Worm (Caenorhabditis elegans) whole organism, young adult: ENCODE data around the gene C53A3.1.
A peak's percentile ranks its signal among the peaks of the same experiment; 100 is the strongest.

Experiments used
- B0261.1 ChIP-seq: sonication (generic microtip); optimal IDR thresholded peaks from 2 replicates; lab custom pipeline; 2016; ENCODE audit warnings: mild to moderate bottlenecking, missing genetic modification characterization, moderate library complexity, missing compliant biosample characterization
- C06A6.2 ChIP-seq: fragments of 200-800 bp; sonication (Bioruptor generic); conservative IDR thresholded peaks from 2 replicates; pipeline ENCODE4 v1.3.6; 2022; ENCODE audit warnings: missing genetic modification characterization, missing compliant biosample characterization
- F22D6.2 ChIP-seq: sonication (generic microtip); optimal IDR thresholded peaks from 2 replicates; lab custom pipeline; 2016; ENCODE audit warnings: mild to moderate bottlenecking, missing genetic modification characterization, missing compliant biosample characterization
- K12H6.12 ChIP-seq: fragments of 200-800 bp; sonication (Bioruptor generic); optimal IDR thresholded peaks from 2 replicates; lab custom pipeline; 2018; ENCODE audit warnings: mild to moderate bottlenecking, missing genetic modification characterization, missing compliant biosample characterization
- T26A5.8 ChIP-seq: sonication (generic microtip); optimal IDR thresholded peaks from 2 replicates; lab custom pipeline; 2016; ENCODE audit warnings: missing genetic modification characterization, missing compliant biosample characterization
- Y53F4B.3 ChIP-seq: fragments of 200-800 bp; sonication (Bioruptor generic); IDR thresholded peaks from 2 replicates; pipeline ENCODE4 v1.3.6; 2022; ENCODE audit warnings: missing genetic modification reagents, missing genetic modification characterization, missing compliant biosample characterization
- Y67H2A.10 ChIP-seq: fragments of 200-800 bp; sonication (Bioruptor generic); conservative IDR thresholded peaks from 2 replicates; pipeline ENCODE4 v1.3.6; 2022; ENCODE audit warnings: missing genetic modification reagents, missing genetic modification characterization, missing compliant biosample characterization
- atf-7 ChIP-seq: sonication (generic microtip); optimal IDR thresholded peaks from 2 replicates; lab custom pipeline; 2017; ENCODE audit warnings: mild to moderate bottlenecking, missing genetic modification characterization, missing compliant biosample characterization
- cebp-1 ChIP-seq, 2 experiments: fragments of 200-800 bp in 1 of 2; sonication (Bioruptor generic) in 1 of 2; sonication (generic microtip) in 1 of 2; IDR thresholded peaks in 1 of 2; optimal IDR thresholded peaks in 1 of 2; 2 replicates each; pipeline versions ENCODE4 v1.3.6 to Lab custom; 2017 to 2022; ENCODE audit warnings: missing compliant biosample characterization in 2 of 2, missing genetic modification characterization in 2 of 2, mild to moderate bottlenecking in 1 of 2, missing genetic modification reagents in 1 of 2, moderate library complexity in 1 of 2
- ceh-79 ChIP-seq: sonication (generic microtip); optimal IDR thresholded peaks from 2 replicates; lab custom pipeline; 2017; ENCODE audit warnings: mild to moderate bottlenecking, missing genetic modification characterization, missing compliant biosample characterization
- chd-7 ChIP-seq: sonication (generic microtip); optimal IDR thresholded peaks from 2 replicates; lab custom pipeline; 2016; ENCODE audit warnings: mild to moderate bottlenecking, missing genetic modification characterization, moderate library complexity, missing compliant biosample characterization
- die-1 ChIP-seq: sonication (generic microtip); optimal IDR thresholded peaks from 2 replicates; lab custom pipeline; 2016; ENCODE audit warnings: missing genotype, mild to moderate bottlenecking, missing genetic modification characterization, missing compliant biosample characterization
- efl-1 ChIP-seq: fragments of 150-350 bp; optimal IDR thresholded peaks from 2 replicates; lab custom pipeline; 2014; ENCODE audit warnings: missing biosample characterization, missing genetic modification reagents, missing genetic modification characterization
- egrh-3 ChIP-seq: fragments of 200-800 bp; sonication (Bioruptor generic); IDR thresholded peaks from 2 replicates; pipeline ENCODE4 v1.3.6; 2022; ENCODE audit warnings: missing genetic modification reagents, missing genetic modification characterization, missing compliant biosample characterization
- hlh-26 ChIP-seq: fragments of 200-800 bp; sonication (Bioruptor generic); conservative IDR thresholded peaks from 2 replicates; pipeline ENCODE4 v1.3.6; 2022; ENCODE audit warnings: missing genetic modification reagents, missing genetic modification characterization, missing compliant biosample characterization
- let-607 ChIP-seq, 2 experiments: fragments of 200-800 bp in 1 of 2; sonication (Bioruptor generic) in 1 of 2; sonication (generic microtip) in 1 of 2; optimal IDR thresholded peaks; 2 replicates each; lab custom pipeline; 2016 to 2018; ENCODE audit warnings: mild to moderate bottlenecking in 2 of 2, missing compliant biosample characterization in 2 of 2, missing genetic modification characterization in 2 of 2, moderate library complexity in 2 of 2, missing genotype in 1 of 2
- lin-40 ChIP-seq: sonication (generic microtip); optimal IDR thresholded peaks from 2 replicates; lab custom pipeline; 2016; ENCODE audit warnings: missing genetic modification characterization, mild to moderate bottlenecking, missing compliant biosample characterization, missing genotype, missing genetic modification reagents
- lsy-27 ChIP-seq: sonication (generic microtip); optimal IDR thresholded peaks from 2 replicates; lab custom pipeline; 2017; ENCODE audit warnings: missing genetic modification characterization, mild to moderate bottlenecking, missing compliant biosample characterization, antibody characterized with exemption, missing genotype, borderline replicate concordance; ENCODE audit not compliant: insufficient read depth
- madf-3 ChIP-seq: fragments of 200-800 bp; sonication (Bioruptor generic); IDR thresholded peaks from 2 replicates; pipeline ENCODE4 v1.3.6; 2022; ENCODE audit warnings: missing genetic modification reagents, missing genetic modification characterization, missing compliant biosample characterization
- mcd-1 ChIP-seq: fragments of 200-800 bp; sonication (Bioruptor generic); IDR thresholded peaks from 2 replicates; pipeline ENCODE4 v1.3.6; 2022; ENCODE audit warnings: missing genetic modification reagents, missing genetic modification characterization, missing compliant biosample characterization
- nfyb-1 ChIP-seq: fragments of 200-800 bp; sonication (Bioruptor generic); IDR thresholded peaks from 2 replicates; pipeline ENCODE4 v1.3.6; 2022; ENCODE audit warnings: missing genetic modification reagents, missing genetic modification characterization, missing compliant biosample characterization
- nhr-80 ChIP-seq: sonication (generic microtip); optimal IDR thresholded peaks from 2 replicates; lab custom pipeline; 2016; ENCODE audit warnings: missing genetic modification characterization, missing compliant biosample characterization
- pha-4 ChIP-seq: fragments of 150-350 bp; sonication (generic microtip); optimal IDR thresholded peaks from 2 replicates; lab custom pipeline; 2014; ENCODE audit warnings: missing biosample characterization, missing genetic modification reagents, missing genetic modification characterization
- rpc-1 ChIP-seq, 2 experiments: fragments of 150-350 bp in 1 of 2; sonication (generic microtip) in 1 of 2; optimal IDR thresholded peaks; 2 replicates each; lab custom pipeline; 2014 to 2018; ENCODE audit warnings: missing biosample characterization in 1 of 2, missing genetic modification characterization in 1 of 2, missing genetic modification reagents in 1 of 2, missing genotype in 1 of 2
- snpc-4 ChIP-seq, 5 experiments: fragments of 150-350 bp in 1 of 5; sonication (generic microtip) in 4 of 5; optimal IDR thresholded peaks; 2 replicates each; lab custom pipeline; 2014 to 2018; ENCODE audit warnings: missing genetic modification characterization in 5 of 5, missing biosample characterization in 3 of 5, antibody characterized with exemption in 2 of 5, mild to moderate bottlenecking in 2 of 5, missing compliant biosample characterization in 2 of 5, missing genotype in 2 of 5, moderate library complexity in 2 of 5, missing genetic modification reagents in 1 of 5
- somi-1 ChIP-seq: fragments of 200-800 bp; sonication (Bioruptor generic); optimal IDR thresholded peaks from 2 replicates; lab custom pipeline; 2018; ENCODE audit warnings: mild to moderate bottlenecking, missing genetic modification characterization, missing compliant biosample characterization
- tbp1 ChIP-seq: fragments of 200-800 bp; sonication (Bioruptor generic); optimal IDR thresholded peaks from 2 replicates; lab custom pipeline; 2018; ENCODE audit warnings: mild to moderate bottlenecking, missing genetic modification characterization, missing compliant biosample characterization
- tlf-1 ChIP-seq: fragments of 200-800 bp; sonication (Bioruptor generic); optimal IDR thresholded peaks from 2 replicates; lab custom pipeline; 2018; ENCODE audit warnings: mild to moderate bottlenecking, missing genetic modification characterization, missing compliant biosample characterization
- unc-130 ChIP-seq: sonication (generic microtip); optimal IDR thresholded peaks from 2 replicates; lab custom pipeline; 2016; ENCODE audit warnings: missing genetic modification reagents, missing genetic modification characterization, missing compliant biosample characterization
- unc-62 ChIP-seq: fragments of 150-350 bp; optimal IDR thresholded peaks from 2 replicates; lab custom pipeline; 2014; ENCODE audit warnings: missing biosample characterization, missing genetic modification reagents, missing genetic modification characterization
- zim-3 ChIP-seq: sonication (generic microtip); optimal IDR thresholded peaks from 2 replicates; lab custom pipeline; 2017; ENCODE audit warnings: mild to moderate bottlenecking, missing genetic modification characterization, moderate library complexity, missing compliant biosample characterization
- ztf-26 ChIP-seq: sonication (generic microtip); optimal IDR thresholded peaks from 2 replicates; lab custom pipeline; 2017; ENCODE audit warnings: missing genetic modification characterization, missing compliant biosample characterization
- ztf-28 ChIP-seq: fragments of 200-800 bp; sonication (Bioruptor generic); IDR thresholded peaks from 2 replicates; pipeline ENCODE4 v1.3.6; 2022; ENCODE audit warnings: missing genetic modification reagents, missing genetic modification characterization, missing compliant biosample characterization

The C53A3.1 gene

ce11 chrV:5769999-5770398 lies 10.0 kb upstream of the C53A3.1 start:
- TF ChIP-seq nfyb-1 (GFP tag; lab: Robert Waterston, UW) (no peak), F22D6.2 (no peak), atf-7 (tag; lab: Kevin White, UChicago) (no peak), chd-7 (tag; lab: Kevin White, UChicago) (no peak), let-607 (tag; optimal IDR thresholded peaks at IDR 0.05; lab: Kevin White, UChicago) (no peak), hlh-26 (GFP tag; lab: Robert Waterston, UW) (no peak), snpc-4 (GFP tag; optimal IDR thresholded peaks at IDR 0.05; lab: Kevin White, UChicago) (no peak), snpc-4 (tag; optimal IDR thresholded peaks at IDR 0.05; lab: Kevin White, UChicago) (no peak), rpc-1 (optimal IDR thresholded peaks at IDR 0.05; lab: Kevin White, UChicago) (no peak), rpc-1 (tag; optimal IDR thresholded peaks at IDR 0.05; lab: Kevin White, UChicago) (no peak), nhr-80 (tag; lab: Kevin White, UChicago) (no peak), unc-62 (GFP tag; lab: Kevin White, UChicago) (no peak), T26A5.8 (tag; lab: Kevin White, UChicago) (no peak), ceh-79 (tag; lab: Kevin White, UChicago) (no peak), unc-130 (GFP tag; lab: Kevin White, UChicago) (no peak), ztf-26 (tag; lab: Kevin White, UChicago) (no peak), C06A6.2 (no peak), pha-4 (tag; lab: Kevin White, UChicago) (no peak), cebp-1 (GFP tag; IDR thresholded peaks at IDR 0.05; lab: Robert Waterston, UW) (no peak), cebp-1 (tag; optimal IDR thresholded peaks at IDR 0.05; lab: Kevin White, UChicago) (no peak), Y67H2A.10 (no peak), ztf-28 (GFP tag; lab: Robert Waterston, UW) (no peak)
- TF ChIP-seq, all 124 proteins: peak for 0

DNA sequence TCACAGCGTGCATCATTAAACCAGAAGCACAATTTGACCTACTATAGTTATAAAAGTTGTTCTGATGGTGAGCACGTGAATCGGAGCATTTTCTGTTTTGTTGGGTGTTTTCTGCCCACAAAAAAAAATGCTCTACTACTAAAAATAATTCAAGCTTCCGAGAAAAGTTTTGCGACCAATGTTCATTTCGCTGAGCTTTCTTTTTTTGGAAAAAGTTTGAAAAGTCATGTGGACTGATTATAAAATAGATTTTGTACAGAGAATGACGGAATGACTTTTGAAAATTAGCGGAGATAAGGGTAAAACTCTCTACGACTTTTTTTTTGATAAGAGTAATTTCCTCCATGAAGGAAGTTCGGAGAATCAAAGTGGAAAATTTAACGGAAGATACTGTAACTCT lies 9.5 kb upstream of the C53A3.1 start:
- TF ChIP-seq lsy-27 (tag; lab: Kevin White, UChicago) = no peak
- no peak for TF ChIP-seq B0261.1 (tag; lab: Kevin White, UChicago)
- peak; percentile 44 for TF ChIP-seq nhr-80 (tag; lab: Kevin White, UChicago)

DNA sequence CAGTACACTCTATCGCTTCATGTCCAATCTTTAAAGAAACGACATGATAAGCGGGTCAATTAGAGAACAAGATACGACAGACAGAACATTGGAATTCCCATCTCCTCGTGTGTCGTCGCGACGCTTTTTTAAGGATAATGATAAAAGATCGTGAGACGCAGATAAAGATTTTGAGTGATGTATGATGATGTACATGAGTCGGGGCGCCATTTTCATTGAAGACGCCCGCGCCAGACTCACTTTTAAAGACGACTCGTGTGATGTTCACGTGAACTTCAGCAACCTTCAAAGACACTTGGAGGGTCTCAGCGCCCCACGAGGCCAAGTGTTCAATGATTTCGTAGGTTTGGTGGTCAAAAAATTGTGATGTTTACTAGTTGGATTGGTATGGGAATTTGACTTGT lies 8.3 kb upstream of the C53A3.1 start:
- peak; percentile 77 for TF ChIP-seq nhr-80 (tag; lab: Kevin White, UChicago)
- no peak for TF ChIP-seq efl-1 (GFP tag; lab: Kevin White, UChicago)
- no peak for TF ChIP-seq egrh-3 (GFP tag; lab: Robert Waterston, UW)
- peak; percentile 37; the same call in 1 of the 2 replicates for TF ChIP-seq C06A6.2
- TF ChIP-seq madf-3 (GFP tag; lab: Robert Waterston, UW) = 0 out of 2 replicates have a peak, but pooled peaks have one; percentile 33
- TF ChIP-seq die-1 (tag; lab: Kevin White, UChicago) = peak; percentile 26
- TF ChIP-seq nfyb-1 (GFP tag; lab: Robert Waterston, UW) = peak; percentile 65
- TF ChIP-seq F22D6.2 = peak; percentile 64
- TF ChIP-seq K12H6.12 (tag; lab: Kevin White, UChicago) = peak; percentile 18
- peak; percentile 89 for TF ChIP-seq somi-1 (GFP tag; lab: Kevin White, UChicago)
- peak; percentile 56 for TF ChIP-seq ztf-26 (tag; lab: Kevin White, UChicago)
- no peak for TF ChIP-seq zim-3 (tag; lab: Kevin White, UChicago)
- TF ChIP-seq tlf-1 (GFP tag; lab: Kevin White, UChicago) = no peak
- TF ChIP-seq mcd-1 = peak; percentile 42
- TF ChIP-seq lin-40 = peak; percentile 82
- TF ChIP-seq Y53F4B.3 = no peak
- peak; percentile 15 for TF ChIP-seq tbp1
- TF ChIP-seq chd-7 (tag; lab: Kevin White, UChicago) = peak; percentile 42
